Worm (Caenorhabditis elegans) whole organism, L3 larva: ENCODE measurements around the gene str-44.

Source experiments
- R02D3.7 ChIP-seq: fragments of 150-350 bp; optimal IDR thresholded peaks from 2 replicates; lab custom pipeline; 2014; ENCODE audit warnings: missing biosample characterization, missing genetic modification characterization
- ZK546.5 ChIP-seq: sonication (generic microtip); optimal IDR thresholded peaks from 2 replicates; lab custom pipeline; 2017; ENCODE audit warnings: missing biosample characterization, missing genetic modification characterization
- ama-1 ChIP-seq: fragments of 150-350 bp; optimal IDR thresholded peaks from 2 replicates; lab custom pipeline; 2018
- ceh-16 ChIP-seq: sonication (generic microtip); optimal IDR thresholded peaks from 2 replicates; lab custom pipeline; 2017; ENCODE audit warnings: missing biosample characterization, missing genetic modification characterization
- ceh-82 ChIP-seq: fragments of 150-350 bp; optimal IDR thresholded peaks from 2 replicates; lab custom pipeline; 2014; ENCODE audit warnings: missing biosample characterization, missing genetic modification characterization
- ceh-9 ChIP-seq: sonication (generic microtip); optimal IDR thresholded peaks from 2 replicates; lab custom pipeline; 2018; ENCODE audit warnings: missing biosample characterization, missing genetic modification characterization
- daf-12 ChIP-seq: fragments of 150-350 bp; optimal IDR thresholded peaks from 2 replicates; lab custom pipeline; 2014; ENCODE audit warnings: missing biosample characterization, missing genetic modification reagents, missing genetic modification characterization
- elt-1 ChIP-seq: fragments of 150-350 bp; optimal IDR thresholded peaks from 2 replicates; lab custom pipeline; 2014; ENCODE audit warnings: missing biosample characterization, missing genetic modification characterization
- elt-2 ChIP-seq: sonication (generic microtip); optimal IDR thresholded peaks from 2 replicates; lab custom pipeline; 2016; ENCODE audit warnings: missing genetic modification reagents, mild to moderate bottlenecking, missing genetic modification characterization, missing compliant biosample characterization
- elt-3 ChIP-seq, 3 experiments: fragments of 150-350 bp in 1 of 3; sonication (generic microtip) in 2 of 3; optimal IDR thresholded peaks; 2 replicates in 2 of 3; 4 replicates in 1 of 3; lab custom pipeline; 2014 to 2017; ENCODE audit warnings: missing biosample characterization in 3 of 3, missing genetic modification characterization in 3 of 3
- fkh-10 ChIP-seq: sonication (generic microtip); optimal IDR thresholded peaks from 2 replicates; lab custom pipeline; 2017; ENCODE audit warnings: missing biosample characterization, missing genetic modification reagents, missing genetic modification characterization
- fkh-2 ChIP-seq: fragments of 150-350 bp; optimal IDR thresholded peaks from 2 replicates; lab custom pipeline; 2014; ENCODE audit warnings: missing biosample characterization, missing genetic modification reagents, missing genetic modification characterization
- fos-1 ChIP-seq: fragments of 150-350 bp; optimal IDR thresholded peaks from 2 replicates; lab custom pipeline; 2014; ENCODE audit warnings: missing biosample characterization, missing genetic modification characterization
- hmg-11 ChIP-seq: sonication (generic microtip); optimal IDR thresholded peaks from 2 replicates; lab custom pipeline; 2016; ENCODE audit warnings: missing genetic modification characterization, missing compliant biosample characterization
- jun-1 ChIP-seq: fragments of 150-350 bp; optimal IDR thresholded peaks from 2 replicates; lab custom pipeline; 2014; ENCODE audit warnings: missing biosample characterization, missing genetic modification reagents, missing genetic modification characterization
- lsy-12 ChIP-seq: sonication (generic microtip); optimal IDR thresholded peaks from 2 replicates; lab custom pipeline; 2016; ENCODE audit warnings: mild to moderate bottlenecking, missing genetic modification characterization, missing compliant biosample characterization
- mml-1 ChIP-seq: fragments of 150-350 bp; sonication (generic microtip); optimal IDR thresholded peaks from 3 replicates; lab custom pipeline; 2014; ENCODE audit warnings: missing biosample characterization, missing genetic modification characterization
- nfya-1 ChIP-seq: sonication (generic microtip); optimal IDR thresholded peaks from 2 replicates; lab custom pipeline; 2017; ENCODE audit warnings: missing genetic modification characterization, mild to moderate bottlenecking, missing compliant biosample characterization, antibody characterized with exemption, moderate library complexity; ENCODE audit not compliant: insufficient read depth
- nhr-11 ChIP-seq: fragments of 150-350 bp; optimal IDR thresholded peaks from 2 replicates; lab custom pipeline; 2014; ENCODE audit warnings: missing biosample characterization, missing genetic modification characterization
- nhr-12 ChIP-seq: fragments of 150-350 bp; optimal IDR thresholded peaks from 2 replicates; lab custom pipeline; 2014; ENCODE audit warnings: missing biosample characterization, missing genetic modification characterization
- nhr-23 ChIP-seq: fragments of 150-350 bp; optimal IDR thresholded peaks from 2 replicates; lab custom pipeline; 2014; ENCODE audit warnings: missing biosample characterization, missing genetic modification reagents, missing genetic modification characterization
- nhr-237 ChIP-seq: fragments of 150-350 bp; optimal IDR thresholded peaks from 2 replicates; lab custom pipeline; 2014; ENCODE audit warnings: missing biosample characterization, missing genetic modification characterization
- nhr-25 ChIP-seq: sonication (generic microtip); optimal IDR thresholded peaks from 2 replicates; lab custom pipeline; 2017; ENCODE audit warnings: missing biosample characterization, missing genetic modification characterization
- nhr-28 ChIP-seq: fragments of 150-350 bp; optimal IDR thresholded peaks from 2 replicates; lab custom pipeline; 2014; ENCODE audit warnings: missing biosample characterization, missing genetic modification characterization
- nhr-43 ChIP-seq: sonication (generic microtip); optimal IDR thresholded peaks from 2 replicates; lab custom pipeline; 2016; ENCODE audit warnings: mild to moderate bottlenecking, missing genetic modification characterization, missing compliant biosample characterization; ENCODE audit not compliant: poor library complexity, severe bottlenecking
- nhr-76 ChIP-seq: fragments of 150-350 bp; sonication (generic microtip); optimal IDR thresholded peaks from 5 replicates; lab custom pipeline; 2014; ENCODE audit warnings: missing biosample characterization, missing genetic modification characterization
- pha-4 ChIP-seq: fragments of 150-350 bp; optimal IDR thresholded peaks from 2 replicates; lab custom pipeline; 2014; ENCODE audit warnings: missing biosample characterization, missing genetic modification reagents, missing genetic modification characterization
- pqm-1 ChIP-seq: fragments of 150-350 bp; optimal IDR thresholded peaks from 2 replicates; lab custom pipeline; 2017; ENCODE audit warnings: missing biosample characterization, missing genetic modification characterization, inconsistent platforms
- sea-2 ChIP-seq: fragments of 150-350 bp; sonication (generic microtip); optimal IDR thresholded peaks from 4 replicates; lab custom pipeline; 2014; ENCODE audit warnings: missing biosample characterization, missing genetic modification reagents, missing genetic modification characterization
- skn-1 ChIP-seq: fragments of 150-350 bp; optimal IDR thresholded peaks from 2 replicates; lab custom pipeline; 2014; ENCODE audit warnings: missing biosample characterization, missing genetic modification characterization
- snpc-4 ChIP-seq: fragments of 150-350 bp; optimal IDR thresholded peaks from 2 replicates; lab custom pipeline; 2014; ENCODE audit warnings: missing biosample characterization, missing genetic modification characterization
- unc-39 ChIP-seq: sonication (generic microtip); optimal IDR thresholded peaks from 4 replicates; lab custom pipeline; 2017; ENCODE audit warnings: missing biosample characterization, missing genetic modification characterization
- unc-62 ChIP-seq: fragments of 150-350 bp; sonication (generic microtip); optimal IDR thresholded peaks from 4 replicates; lab custom pipeline; 2014; ENCODE audit warnings: missing biosample characterization, missing genetic modification reagents, missing genetic modification characterization
- zag-1 ChIP-seq: fragments of 150-350 bp; optimal IDR thresholded peaks from 2 replicates; lab custom pipeline; 2014; ENCODE audit warnings: missing biosample characterization, missing genetic modification characterization
- ztf-11 ChIP-seq: fragments of 150-350 bp; optimal IDR thresholded peaks from 2 replicates; lab custom pipeline; 2014; ENCODE audit warnings: missing biosample characterization, missing genetic modification characterization
- ztf-4 ChIP-seq: fragments of 150-350 bp; optimal IDR thresholded peaks from 2 replicates; lab custom pipeline; 2014; ENCODE audit warnings: missing biosample characterization, missing genetic modification characterization

Gene str-44

ce11 chrIV:7167983-7168760 lies 8.8 kb upstream of the str-44 start, which contains the start of gene skr-16:
Gene skr-16 (plus strand): TSS chrIV:7168710.
- TF ChIP-seq nhr-23 (tag; lab: Kevin White, UChicago) (no peak), hmg-11 (peak; percentile 44), fkh-2 (tag; lab: Kevin White, UChicago) (no peak), nhr-25 (tag; lab: Kevin White, UChicago) (no peak), pha-4 (tag; lab: Kevin White, UChicago) (no peak), ztf-11 (tag; lab: Kevin White, UChicago) (no peak), nhr-76 (tag; lab: Kevin White, UChicago) (no peak), zag-1 (tag; lab: Kevin White, UChicago) (no peak), ztf-4 (tag; lab: Kevin White, UChicago) (no peak), ceh-16 (tag; lab: Kevin White, UChicago) (no peak), nhr-28 (tag; lab: Kevin White, UChicago) (no peak), lsy-12 (tag; lab: Kevin White, UChicago) (no peak), ceh-9 (tag; lab: Kevin White, UChicago) (no peak), pqm-1 (tag; lab: Kevin White, UChicago) (peak; percentile 3), ZK546.5 (tag; lab: Kevin White, UChicago) (no peak), elt-2 (tag; lab: Kevin White, UChicago) (peak; percentile 12), R02D3.7 (tag; lab: Kevin White, UChicago) (no peak), sea-2 (no peak), unc-39 (tag; lab: Kevin White, UChicago) (no peak), nfya-1 (tag; lab: Kevin White, UChicago) (no peak), mml-1 (no peak), fkh-10 (GFP tag; lab: Kevin White, UChicago) (no peak), nhr-43 (no peak), ama-1 (lab: Kevin White, UChicago) (no peak), nhr-237 (tag; lab: Kevin White, UChicago) (no peak), elt-3 (tag; optimal IDR thresholded peaks at IDR 0.05; lab: Kevin White, UChicago) (no peak), nhr-12 (tag; lab: Kevin White, UChicago) (no peak)

DNA sequence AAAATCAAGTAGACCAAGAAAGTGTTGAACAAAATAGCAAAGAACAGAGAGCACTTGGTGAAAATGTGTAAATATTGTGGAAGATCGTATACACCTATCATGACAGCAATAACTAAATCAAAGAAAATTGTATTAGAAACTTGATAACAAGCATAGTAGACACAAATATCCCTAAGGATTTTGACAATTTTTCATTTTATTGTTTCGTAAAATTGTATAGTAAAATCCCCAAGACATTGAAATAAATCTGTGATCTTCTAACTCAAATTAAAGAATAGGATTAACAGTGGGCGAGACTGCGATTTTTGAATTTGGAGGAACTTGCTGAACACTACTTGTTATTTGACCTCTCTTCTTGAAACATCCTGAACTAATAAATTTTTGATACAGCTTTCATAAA lies 5.8 kb upstream of the str-44 start, which contains the start of gene str-220:
Gene str-220, minus strand, starts transcription at position 101 of the 400 bp plus-strand sequence.
- no peak for TF ChIP-seq ceh-9 (tag; lab: Kevin White, UChicago)
- no peak for TF ChIP-seq hmg-11
- TF ChIP-seq unc-39 (tag; lab: Kevin White, UChicago) = no peak
- TF ChIP-seq nhr-23 (tag; lab: Kevin White, UChicago) = no peak
- no peak for TF ChIP-seq nhr-12 (tag; lab: Kevin White, UChicago)
- TF ChIP-seq ama-1 (lab: Kevin White, UChicago) = no peak
- no peak for TF ChIP-seq elt-1 (tag; lab: Kevin White, UChicago)
- TF ChIP-seq nhr-237 (tag; lab: Kevin White, UChicago) = no peak
- TF ChIP-seq lsy-12 (tag; lab: Kevin White, UChicago) = no peak
- no peak for TF ChIP-seq snpc-4 (tag; lab: Kevin White, UChicago)
- TF ChIP-seq nfya-1 (tag; lab: Kevin White, UChicago) = no peak
- TF ChIP-seq nhr-43 = no peak
- TF ChIP-seq sea-2 = no peak
- no peak for TF ChIP-seq ztf-11 (tag; lab: Kevin White, UChicago)
- TF ChIP-seq nhr-11 (tag; lab: Kevin White, UChicago) = no peak
- no peak for TF ChIP-seq daf-12
- no peak for TF ChIP-seq fos-1 (tag; lab: Kevin White, UChicago)
- TF ChIP-seq nhr-25 (tag; lab: Kevin White, UChicago) = no peak
- TF ChIP-seq jun-1 (tag; lab: Kevin White, UChicago) = no peak

DNA sequence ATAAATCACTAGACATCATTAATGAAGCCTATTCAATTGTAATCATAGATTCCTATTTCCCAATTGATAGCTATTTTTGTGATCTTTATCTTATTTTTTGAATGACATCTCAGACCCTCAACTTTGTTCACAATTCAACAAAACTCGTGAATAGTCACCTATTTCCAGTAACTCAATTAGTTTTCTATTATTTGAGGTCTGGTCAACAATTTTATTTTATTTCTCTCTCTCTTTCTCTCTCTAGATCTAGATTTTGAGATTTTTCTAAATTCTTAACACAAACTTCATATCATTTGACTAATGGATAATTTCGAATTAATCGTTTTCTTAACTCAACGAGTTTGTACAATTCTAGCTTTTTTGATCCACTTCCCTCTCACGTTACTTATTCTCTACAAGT lies 3.5 kb upstream of the str-44 start, which contains the start of gene str-1:
Gene str-1, plus strand, starts transcription at position 301 of the 400 bp plus-strand sequence.
- TF ChIP-seq mml-1 (no peak), nhr-25 (tag; lab: Kevin White, UChicago) (no peak), ceh-82 (tag; lab: Kevin White, UChicago) (no peak), nhr-23 (tag; lab: Kevin White, UChicago) (no peak), ztf-11 (tag; lab: Kevin White, UChicago) (no peak), skn-1 (tag; lab: Kevin White, UChicago) (no peak), zag-1 (tag; lab: Kevin White, UChicago) (no peak), unc-62 (GFP tag; lab: Kevin White, UChicago) (no peak), snpc-4 (tag; lab: Kevin White, UChicago) (no peak)
